Fruit fly (Drosophila melanogaster): Measurements from ENCODE around the gene tefu.
A peak's percentile ranks its signal among the peaks of the same experiment; 100 is the strongest.

tefu gene

DNA sequence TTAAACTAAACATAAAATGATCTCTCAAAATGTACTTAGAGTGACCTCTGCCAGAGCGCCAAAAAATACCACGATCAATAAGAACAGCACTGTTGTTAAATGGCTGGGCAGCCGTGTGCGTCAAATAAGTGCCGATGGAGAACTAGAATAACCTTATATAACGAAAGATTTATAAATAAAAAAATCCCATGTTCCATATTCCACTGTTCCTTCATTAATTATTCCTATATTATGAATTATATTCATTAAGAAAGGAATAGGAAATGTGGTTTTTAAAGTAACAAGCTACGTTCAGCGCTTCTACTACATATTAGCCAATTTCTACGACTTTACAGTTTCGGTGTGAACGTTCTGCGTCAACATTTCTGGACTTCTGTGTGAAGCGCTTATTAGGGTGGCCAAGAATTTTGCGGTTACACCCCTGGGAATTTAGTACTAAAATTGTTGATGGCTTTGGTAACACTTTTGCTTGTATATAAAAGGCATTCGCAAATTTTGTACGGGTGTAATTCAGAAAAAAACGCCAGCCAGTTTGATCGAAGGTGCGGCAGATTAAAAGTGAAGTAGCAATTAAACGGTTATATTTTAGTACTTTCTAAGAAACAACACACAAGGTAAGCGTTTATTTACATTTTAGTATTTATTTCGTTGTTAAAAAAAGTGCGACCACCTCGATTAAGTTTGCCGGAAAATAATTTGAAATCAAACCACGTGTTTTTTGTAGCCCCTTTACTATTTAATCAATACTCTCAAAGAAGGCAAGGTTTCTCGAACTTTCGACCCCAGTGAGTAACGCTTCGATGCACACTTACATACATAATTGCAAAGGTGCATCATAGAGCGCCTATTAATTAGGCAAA lies at the start of gene tefu, which contains the start of gene Hsc70-4 (continued):
- TF ChIP-seq ssp (GFP tag; IDR thresholded peaks at IDR 0.05) (peak; percentile 99), Mes4 (GFP tag; optimal IDR thresholded peaks at IDR 0.05) (peak; percentile 45), crc (GFP tag; optimal IDR thresholded peaks at IDR 0.05) (peak; percentile 8), CG2202 (tag; optimal IDR thresholded peaks at IDR 0.05) (peak; percentile 40), CG5180 (GFP tag; optimal IDR thresholded peaks at IDR 0.05) (no peak), CG15514 (GFP tag; optimal IDR thresholded peaks at IDR 0.05) (peak; percentile 74), gce (GFP tag; IDR thresholded peaks at IDR 0.05) (peak; percentile 50; the same call in 1 of the 3 replicates), CG2199 (GFP tag; IDR thresholded peaks at IDR 0.05) (peak; percentile 64; the same call in 2 of the 3 replicates), E2f1 (GFP tag; IDR thresholded peaks at IDR 0.05) (peak; percentile 70), CG15269 (tag; optimal IDR thresholded peaks at IDR 0.05) (peak; percentile 0), HLH4C (GFP tag; IDR thresholded peaks at IDR 0.05; ENCODE audit: partially characterized antibody) (peak; percentile 11; the same call in 1 of the 3 replicates), MTF-1 (GFP tag; optimal IDR thresholded peaks at IDR 0.05; ENCODE audit: borderline replicate concordance) (peak; percentile 36), pfk (GFP tag; optimal IDR thresholded peaks at IDR 0.05) (peak; percentile 83), C15 (GFP tag; IDR thresholded peaks at IDR 0.05) (peak; percentile 55; the same call in 1 of the 3 replicates), Dip3 (GFP tag; optimal IDR thresholded peaks at IDR 0.05) (peak; percentile 77), Elba2 (GFP tag; optimal IDR thresholded peaks at IDR 0.05) (peak; percentile 88), al (GFP tag; IDR thresholded peaks at IDR 0.05) (peak; percentile 82), Chrac-16 (GFP tag; optimal IDR thresholded peaks at IDR 0.05) (peak; percentile 81), ci (GFP tag; IDR thresholded peaks at IDR 0.05) (peak; percentile 76; the same call in 2 of the 3 replicates), CG1529 (GFP tag; optimal IDR thresholded peaks at IDR 0.05) (no peak), CG16813 (GFP tag; IDR thresholded peaks at IDR 0.05; ENCODE audit: partially characterized antibody) (no peak), usp (GFP tag; optimal IDR thresholded peaks at IDR 0.05) (no peak), Fer3 (tag; optimal IDR thresholded peaks at IDR 0.05) (peak; percentile 62), maf-S (GFP tag; optimal IDR thresholded peaks at IDR 0.05) (peak; percentile 76), pros (GFP tag; optimal IDR thresholded peaks at IDR 0.05) (no peak), CG9876 (GFP tag; optimal IDR thresholded peaks at IDR 0.05) (peak; percentile 64), CG2129 (GFP tag; IDR thresholded peaks at IDR 0.05; ENCODE audit: partially characterized antibody) (no peak), CG11504 (tag; optimal IDR thresholded peaks at IDR 0.05) (no peak), knrl (GFP tag; IDR thresholded peaks at IDR 0.05; ENCODE audit: partially characterized antibody) (peak; percentile 39; the same call in 1 of the 3 replicates), CTCF (GFP tag; optimal IDR thresholded peaks at IDR 0.05) (no peak), CG17802 (tag; optimal IDR thresholded peaks at IDR 0.05) (peak; percentile 97), CG7963 (GFP tag; IDR thresholded peaks at IDR 0.05; ENCODE audit: partially characterized antibody) (0 out of 3 replicates have a peak, but pooled peaks have one; percentile 6), H15 (GFP tag; IDR thresholded peaks at IDR 0.05) (peak; percentile 72; the same call in 2 of the 3 replicates), bbx (GFP tag; IDR thresholded peaks at IDR 0.05; ENCODE audit: partially characterized antibody) (no peak), Eip74EF (GFP tag; optimal IDR thresholded peaks at IDR 0.05) (peak in 1 of 2 experiments; percentile 82), CG14710 (tag; optimal IDR thresholded peaks at IDR 0.05) (peak; percentile 92), CG10565 (GFP tag; optimal IDR thresholded peaks at IDR 0.05) (no peak), CG8290 (GFP tag; optimal IDR thresholded peaks at IDR 0.05) (peak; percentile 79), CG8290 (tag; optimal IDR thresholded peaks at IDR 0.05) (peak in 1 of 2 experiments; percentile 72), TFAM (GFP tag; optimal IDR thresholded peaks at IDR 0.05) (no peak), Tbp (GFP tag; optimal IDR thresholded peaks at IDR 0.05) (peak; percentile 80), CG9932 (GFP tag; IDR thresholded peaks at IDR 0.05) (peak; percentile 90), CG12104 (GFP tag; optimal IDR thresholded peaks at IDR 0.05) (peak; percentile 71), CG12299 (tag; optimal IDR thresholded peaks at IDR 0.05) (peak; percentile 27), ase (GFP tag; IDR thresholded peaks at IDR 0.05) (peak; percentile 79; the same call in 2 of the 3 replicates), dimm (GFP tag; IDR thresholded peaks at IDR 0.05) (peak; percentile 32; the same call in 1 of the 2 replicates), rib (GFP tag; IDR thresholded peaks at IDR 0.05) (peak; percentile 81; the same call in 1 of the 2 replicates)

All from whole organism, embryonic.